Worm (Caenorhabditis elegans): ENCODE results near the gene best-14.

Gene best-14

DNA sequence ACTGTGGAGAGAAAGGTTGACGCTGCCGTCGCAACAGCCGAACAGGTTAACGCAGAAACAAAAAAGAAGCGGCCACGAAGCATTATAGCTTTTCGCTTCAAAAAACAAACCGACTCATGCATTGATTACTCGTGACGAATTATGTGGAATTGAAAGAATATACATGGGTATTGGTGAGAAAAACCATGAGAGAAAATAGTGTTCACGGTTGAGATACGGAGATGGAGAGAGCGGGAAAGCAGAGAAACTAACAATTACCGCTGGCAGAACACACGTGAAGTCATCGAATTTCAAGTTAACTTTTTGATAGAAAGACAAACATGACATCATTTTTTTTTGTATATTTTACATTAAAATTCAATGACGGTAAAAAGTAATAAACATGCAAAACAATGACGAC is 22.5 kb upstream of the best-14 start (continued):
- TF ChIP-seq egl-13 (tag; optimal IDR thresholded peaks at IDR 0.05) = no peak
- TF ChIP-seq C16A3.4 (tag; optimal IDR thresholded peaks at IDR 0.05) = no peak
- TF ChIP-seq nhr-11 (tag; optimal IDR thresholded peaks at IDR 0.05) = no peak
- no peak for TF ChIP-seq dsc-1 (tag; optimal IDR thresholded peaks at IDR 0.05)
- no peak for TF ChIP-seq lin-13 (GFP tag; optimal IDR thresholded peaks at IDR 0.05)
- no peak for TF ChIP-seq aly-2 (tag; optimal IDR thresholded peaks at IDR 0.05)
- TF ChIP-seq fos-1 (tag; optimal IDR thresholded peaks at IDR 0.05) = no peak
- TF ChIP-seq unc-98 (GFP tag; IDR thresholded peaks at IDR 0.05) = no peak
- TF ChIP-seq nhr-19 (GFP tag; conservative IDR thresholded peaks at IDR 0.05) = no peak
- TF ChIP-seq nhr-47 (tag; optimal IDR thresholded peaks at IDR 0.05) = no peak
- no peak for TF ChIP-seq isw-1 (GFP tag; IDR thresholded peaks at IDR 0.05)
- TF ChIP-seq lir-3 (tag; optimal IDR thresholded peaks at IDR 0.05; ENCODE audit: poor library complexity) = no peak
- peak in 1 of 6 experiments; percentile 17 for TF ChIP-seq elt-3 (tag; optimal IDR thresholded peaks at IDR 0.05)
- TF ChIP-seq nhr-20 (tag; optimal IDR thresholded peaks at IDR 0.05) = peak; percentile 53
- peak; percentile 45 for TF ChIP-seq snu-23 (GFP tag; optimal IDR thresholded peaks at IDR 0.05)
- no peak for TF ChIP-seq nhr-12 (tag; optimal IDR thresholded peaks at IDR 0.05)
- TF ChIP-seq dpl-1 (GFP tag; optimal IDR thresholded peaks at IDR 0.05) = peak in 2 of 3 experiments; percentile 14 to 35
- no peak for TF ChIP-seq unc-30 (tag; optimal IDR thresholded peaks at IDR 0.05)
- TF ChIP-seq ces-1 (GFP tag; optimal IDR thresholded peaks at IDR 0.05) = no peak
- no peak for TF ChIP-seq mef-2 (tag; optimal IDR thresholded peaks at IDR 0.05)
- TF ChIP-seq ztf-4 (tag; optimal IDR thresholded peaks at IDR 0.05) = no peak
- no peak for TF ChIP-seq hlh-4 (tag; optimal IDR thresholded peaks at IDR 0.05)
- no peak for TF ChIP-seq zip-4 (GFP tag; optimal IDR thresholded peaks at IDR 0.05)
- peak; percentile 16 for TF ChIP-seq rnt-1 (tag; optimal IDR thresholded peaks at IDR 0.05)
- TF ChIP-seq ceh-8 (GFP tag; optimal IDR thresholded peaks at IDR 0.05) = no peak
- TF ChIP-seq Y116A8C.19 (tag; optimal IDR thresholded peaks at IDR 0.05; ENCODE audit: borderline replicate concordance) = no peak
- no peak for TF ChIP-seq lsy-2 (tag; optimal IDR thresholded peaks at IDR 0.05)
- TF ChIP-seq blmp-1 (tag; optimal IDR thresholded peaks at IDR 0.05) = peak; percentile 44
- TF ChIP-seq nhr-77 (tag; optimal IDR thresholded peaks at IDR 0.05) = no peak
- TF ChIP-seq nhr-237 (tag; optimal IDR thresholded peaks at IDR 0.05) = no peak
- no peak for TF ChIP-seq tbx-2 (tag; optimal IDR thresholded peaks at IDR 0.05)
- no peak for TF ChIP-seq nhr-76 (tag; optimal IDR thresholded peaks at IDR 0.05)
- no peak for TF ChIP-seq C34B4.2 (tag; optimal IDR thresholded peaks at IDR 0.05)
- TF ChIP-seq hlh-17 (GFP tag; optimal IDR thresholded peaks at IDR 0.05; ENCODE audit: borderline replicate concordance) = no peak
- no peak for TF ChIP-seq snpc-4 (tag; optimal IDR thresholded peaks at IDR 0.05)
- TF ChIP-seq nhr-28 (tag; optimal IDR thresholded peaks at IDR 0.05) = no peak
- no peak for TF ChIP-seq lin-15B (tag; optimal IDR thresholded peaks at IDR 0.05)
- TF ChIP-seq unc-130 (tag; optimal IDR thresholded peaks at IDR 0.05) = no peak
- TF ChIP-seq lin-14 (GFP tag; optimal IDR thresholded peaks at IDR 0.05) = peak; percentile 62
- TF ChIP-seq grh-1 (GFP tag; IDR thresholded peaks at IDR 0.05) = no peak
- no peak for TF ChIP-seq pqm-1 (tag; optimal IDR thresholded peaks at IDR 0.05)
- no peak for TF ChIP-seq fkh-4 (tag; optimal IDR thresholded peaks at IDR 0.05; ENCODE audit: borderline replicate concordance)
- no peak for TF ChIP-seq skn-1 (tag; optimal IDR thresholded peaks at IDR 0.05)
- TF ChIP-seq ceh-82 (tag; optimal IDR thresholded peaks at IDR 0.05) = no peak
- TF ChIP-seq C04F5.9 (tag; optimal IDR thresholded peaks at IDR 0.05) = no peak
- no peak for TF ChIP-seq F16B12.6 (tag; optimal IDR thresholded peaks at IDR 0.05)
- TF ChIP-seq sox-4 (tag; optimal IDR thresholded peaks at IDR 0.05) = no peak
- no peak for TF ChIP-seq nhr-85 (tag)
